Fruit fly (Drosophila melanogaster) Kc167 (cell line): Measurements from ENCODE around the gene Oatp26F.

ENCODE experiments used
- Myc ChIP-seq: fragments of >200 bp; optimal IDR thresholded peaks from 2 replicates; lab custom pipeline; 2017; ENCODE audit warnings: missing external identifiers
- Sin3A ChIP-seq: fragments of >200 bp; optimal IDR thresholded peaks from 2 replicates; lab custom pipeline; 2018; ENCODE audit warnings: missing external identifiers
- psq ChIP-seq: fragments of >200 bp; optimal IDR thresholded peaks from 2 replicates; lab custom pipeline; 2017; ENCODE audit warnings: missing external identifiers
- ttk ChIP-seq: sonication (Bioruptor generic); optimal IDR thresholded peaks from 2 replicates; lab custom pipeline; 2017; ENCODE audit warnings: missing external identifiers

dm6 chr2L:6622031-6622430 is 10.2 kb downstream of the Oatp26F start:
- TF ChIP-seq psq (lab: Kevin White, UChicago): no peak
- no peak for TF ChIP-seq Sin3A
- TF ChIP-seq Myc (lab: Kevin White, UChicago): no peak
- TF ChIP-seq ttk: no peak
